Worm (Caenorhabditis elegans) whole organism, late embryonic: ENCODE data around the gene K09C6.2.

Experiments used
- C08G9.2 ChIP-seq: sonication (generic microtip); optimal IDR thresholded peaks from 2 replicates; lab custom pipeline; 2016; ENCODE audit warnings: mild to moderate bottlenecking, missing genetic modification characterization, moderate library complexity, missing compliant biosample characterization
- C38D4.7 ChIP-seq: fragments of 200-800 bp; sonication (Bioruptor generic); optimal IDR thresholded peaks from 2 replicates; lab custom pipeline; 2018; ENCODE audit warnings: mild to moderate bottlenecking, missing genetic modification characterization, moderate library complexity, missing compliant biosample characterization
- K02D7.2 ChIP-seq: sonication (generic microtip); optimal IDR thresholded peaks from 2 replicates; lab custom pipeline; 2017; ENCODE audit warnings: mild to moderate bottlenecking, missing genetic modification characterization, missing compliant biosample characterization
- T23F11.4 ChIP-seq: fragments of 200-800 bp; sonication (Bioruptor generic); optimal IDR thresholded peaks from 2 replicates; lab custom pipeline; 2018; ENCODE audit warnings: mild to moderate bottlenecking, missing genetic modification characterization, missing compliant biosample characterization
- ahr-1 ChIP-seq: sonication (generic microtip); optimal IDR thresholded peaks from 2 replicates; lab custom pipeline; 2016; ENCODE audit warnings: missing genetic modification characterization, missing compliant biosample characterization
- ama-1 ChIP-seq: fragments of 150-350 bp; optimal IDR thresholded peaks from 2 replicates; lab custom pipeline; 2014
- ceh-24 ChIP-seq: sonication (generic microtip); optimal IDR thresholded peaks from 2 replicates; lab custom pipeline; 2016; ENCODE audit warnings: mild to moderate bottlenecking, missing genetic modification characterization, missing compliant biosample characterization
- ceh-34 ChIP-seq: sonication (generic microtip); optimal IDR thresholded peaks from 2 replicates; lab custom pipeline; 2016; ENCODE audit warnings: mild to moderate bottlenecking, missing genetic modification characterization, missing compliant biosample characterization
- ceh-45 ChIP-seq: fragments of 200-800 bp; sonication (Bioruptor generic); IDR thresholded peaks from 2 replicates; pipeline ENCODE4 v1.3.6; 2022; ENCODE audit warnings: missing genetic modification reagents, missing genetic modification characterization, missing compliant biosample characterization
- ceh-48 ChIP-seq: sonication (generic microtip); optimal IDR thresholded peaks from 2 replicates; lab custom pipeline; 2016; ENCODE audit warnings: missing genetic modification characterization, inconsistent platforms, missing compliant biosample characterization
- ceh-6 ChIP-seq: fragments of 200-800 bp; sonication (Bioruptor generic); optimal IDR thresholded peaks from 2 replicates; lab custom pipeline; 2018; ENCODE audit warnings: mild to moderate bottlenecking, missing genetic modification characterization, missing compliant biosample characterization
- che-1 ChIP-seq: sonication (generic microtip); optimal IDR thresholded peaks from 2 replicates; lab custom pipeline; 2016; ENCODE audit warnings: mild to moderate bottlenecking, missing genetic modification characterization, missing compliant biosample characterization
- elt-2 ChIP-seq: sonication (generic microtip); optimal IDR thresholded peaks from 2 replicates; lab custom pipeline; 2016; ENCODE audit warnings: missing genetic modification reagents, missing genetic modification characterization, missing compliant biosample characterization
- ets-4 ChIP-seq: sonication (generic microtip); optimal IDR thresholded peaks from 2 replicates; lab custom pipeline; 2016; ENCODE audit warnings: missing genetic modification characterization, missing compliant biosample characterization
- eyg-1 ChIP-seq: sonication (generic microtip); optimal IDR thresholded peaks from 2 replicates; lab custom pipeline; 2016; ENCODE audit warnings: missing genotype, missing genetic modification characterization, missing compliant biosample characterization
- fkh-10 ChIP-seq: fragments of 150-350 bp; optimal IDR thresholded peaks from 2 replicates; lab custom pipeline; 2014; ENCODE audit warnings: missing biosample characterization, missing genetic modification reagents, missing genetic modification characterization
- hlh-13 ChIP-seq: fragments of 200-800 bp; sonication (Bioruptor generic); optimal IDR thresholded peaks from 2 replicates; lab custom pipeline; 2018; ENCODE audit warnings: mild to moderate bottlenecking, missing genetic modification characterization, missing compliant biosample characterization
- hlh-6 ChIP-seq: sonication (generic microtip); optimal IDR thresholded peaks from 2 replicates; lab custom pipeline; 2016; ENCODE audit warnings: missing genotype, missing genetic modification characterization, missing compliant biosample characterization
- lim-6 ChIP-seq: sonication (generic microtip); optimal IDR thresholded peaks from 2 replicates; lab custom pipeline; 2016; ENCODE audit warnings: missing genetic modification characterization, missing compliant biosample characterization
- lin-11 ChIP-seq: fragments of 200-800 bp; sonication (Bioruptor generic); optimal IDR thresholded peaks from 2 replicates; lab custom pipeline; 2018; ENCODE audit warnings: mild to moderate bottlenecking, missing genetic modification characterization, missing compliant biosample characterization
- nfya-1 ChIP-seq: sonication (generic microtip); optimal IDR thresholded peaks from 2 replicates; lab custom pipeline; 2017; ENCODE audit warnings: missing genetic modification characterization, mild to moderate bottlenecking, missing compliant biosample characterization, antibody characterized with exemption, moderate library complexity
- nhr-11 ChIP-seq: fragments of 150-350 bp; optimal IDR thresholded peaks from 2 replicates; lab custom pipeline; 2014; ENCODE audit warnings: missing biosample characterization, missing genetic modification characterization
- odd-2 ChIP-seq: sonication (generic microtip); optimal IDR thresholded peaks from 2 replicates; lab custom pipeline; 2017; ENCODE audit warnings: antibody characterized with exemption, mild to moderate bottlenecking, missing genetic modification characterization, missing compliant biosample characterization
- pha-4 ChIP-seq: fragments of 150-350 bp; optimal IDR thresholded peaks from 2 replicates; lab custom pipeline; 2018; ENCODE audit warnings: missing biosample characterization, missing genetic modification reagents, missing genetic modification characterization
- pros-1 ChIP-seq: fragments of 150-350 bp; optimal IDR thresholded peaks from 2 replicates; lab custom pipeline; 2014; ENCODE audit warnings: missing biosample characterization, missing genetic modification reagents, missing genetic modification characterization
- ref-2 ChIP-seq: sonication (generic microtip); optimal IDR thresholded peaks from 2 replicates; lab custom pipeline; 2016; ENCODE audit warnings: missing genetic modification characterization, missing compliant biosample characterization
- sdc-2 ChIP-seq: sonication (generic microtip); optimal IDR thresholded peaks from 2 replicates; lab custom pipeline; 2016; ENCODE audit warnings: missing genotype, missing genetic modification characterization, missing compliant biosample characterization
- sox-2 ChIP-seq: fragments of 200-800 bp; sonication (Bioruptor generic); IDR thresholded peaks from 2 replicates; pipeline ENCODE4 v1.3.6; 2022; ENCODE audit warnings: missing genetic modification reagents, missing genetic modification characterization, missing compliant biosample characterization
- syd-9 ChIP-seq: sonication (generic microtip); optimal IDR thresholded peaks from 2 replicates; lab custom pipeline; 2016; ENCODE audit warnings: mild to moderate bottlenecking, missing genetic modification characterization, moderate library complexity, missing compliant biosample characterization
- tbx-2 ChIP-seq: sonication (generic microtip); optimal IDR thresholded peaks from 2 replicates; lab custom pipeline; 2016; ENCODE audit warnings: missing genetic modification characterization, missing compliant biosample characterization
- tbx-7 ChIP-seq: sonication (generic microtip); optimal IDR thresholded peaks from 2 replicates; lab custom pipeline; 2016; ENCODE audit warnings: missing genotype, missing genetic modification characterization, missing compliant biosample characterization
- ttx-3 ChIP-seq: sonication (generic microtip); optimal IDR thresholded peaks from 2 replicates; lab custom pipeline; 2016; ENCODE audit warnings: missing genetic modification reagents, missing genetic modification characterization, missing compliant biosample characterization
- unc-3 ChIP-seq, 2 experiments: fragments of 200-800 bp in 1 of 2; sonication (Bioruptor generic) in 1 of 2; sonication (generic microtip) in 1 of 2; conservative IDR thresholded peaks in 1 of 2; optimal IDR thresholded peaks in 1 of 2; 2 replicates each; pipeline versions ENCODE4 v1.3.6 to Lab custom; 2016 to 2022; ENCODE audit warnings: missing compliant biosample characterization in 2 of 2, missing genetic modification characterization in 2 of 2, missing genetic modification reagents in 1 of 2
- unc-42 ChIP-seq: sonication (generic microtip); optimal IDR thresholded peaks from 2 replicates; lab custom pipeline; 2016; ENCODE audit warnings: missing genotype, missing genetic modification characterization, missing compliant biosample characterization
- unc-55 ChIP-seq: sonication (generic microtip); optimal IDR thresholded peaks from 2 replicates; lab custom pipeline; 2017; ENCODE audit warnings: missing biosample characterization, missing genetic modification reagents, missing genetic modification characterization
- zip-5 ChIP-seq: sonication (generic microtip); optimal IDR thresholded peaks from 2 replicates; lab custom pipeline; 2016; ENCODE audit warnings: missing genetic modification characterization, missing compliant biosample characterization

Gene K09C6.2

ce11 chrV:858841-859456 lies 2.3 kb downstream of the K09C6.2 start:
- no peak for TF ChIP-seq ceh-45 (GFP tag; lab: Robert Waterston, UW)
- no peak for TF ChIP-seq ahr-1 (tag; lab: Kevin White, UChicago)
- 0 out of 2 replicates have a peak, but pooled peaks have one; percentile 36 for TF ChIP-seq sox-2 (GFP tag; lab: Robert Waterston, UW)
- no peak for TF ChIP-seq syd-9 (tag; lab: Kevin White, UChicago)

- no peak for TF ChIP-seq lim-6
- no peak for TF ChIP-seq che-1 (tag; lab: Kevin White, UChicago)
- TF ChIP-seq zip-5, result no peak
- TF ChIP-seq lin-11 (tag; lab: Kevin White, UChicago), result no peak
- TF ChIP-seq fkh-10 (GFP tag; lab: Kevin White, UChicago), result no peak
- TF ChIP-seq ets-4 (tag; lab: Kevin White, UChicago), result no peak
- TF ChIP-seq C08G9.2, result no peak
- TF ChIP-seq odd-2, result no peak
- TF ChIP-seq eyg-1, result no peak
- TF ChIP-seq ceh-48 (tag; lab: Kevin White, UChicago), result no peak
- TF ChIP-seq hlh-6 (tag; lab: Kevin White, UChicago), result no peak
- TF ChIP-seq ahr-1 (tag; lab: Kevin White, UChicago), result no peak
- no peak for TF ChIP-seq elt-2
- no peak for TF ChIP-seq unc-3 (GFP tag; conservative IDR thresholded peaks at IDR 0.05; lab: Robert Waterston, UW)
- TF ChIP-seq unc-3 (tag; optimal IDR thresholded peaks at IDR 0.05; lab: Kevin White, UChicago), result no peak
- no peak for TF ChIP-seq tbx-7
- TF ChIP-seq unc-55, result no peak
Measured at ce11 chrV:866729-867128, 10.1 kb downstream of the K09C6.2 start, which contains the start of gene T02B11.3. TSS of gene T02B11.3 (minus strand) at chrV:866829.

- no peak for TF ChIP-seq ceh-24 (tag; lab: Kevin White, UChicago)
- TF ChIP-seq syd-9 (tag; lab: Kevin White, UChicago), result no peak
- no peak for TF ChIP-seq pha-4 (tag; lab: Kevin White, UChicago)
- no peak for TF ChIP-seq nfya-1 (tag; lab: Kevin White, UChicago)
- no peak for TF ChIP-seq hlh-13 (GFP tag; lab: Kevin White, UChicago)
- no peak for TF ChIP-seq tbx-2 (tag; lab: Kevin White, UChicago)
- no peak for TF ChIP-seq unc-42
- TF ChIP-seq ceh-6 (GFP tag; lab: Kevin White, UChicago), result no peak
Measured at ce11 chrV:871029-871428, 14.4 kb downstream of the K09C6.2 start, which contains the start of gene T02B11.4. TSS of gene T02B11.4 (minus strand) at chrV:871129.

ce11 chrV:875945-876344 lies 19.3 kb downstream of the K09C6.2 start, which contains the start of gene T02B11.9:
TSS of gene T02B11.9 (plus strand) at chrV:876245.
- TF ChIP-seq sox-2 (GFP tag; lab: Robert Waterston, UW), result no peak
- TF ChIP-seq ceh-48 (tag; lab: Kevin White, UChicago), result no peak
- no peak for TF ChIP-seq ceh-6 (GFP tag; lab: Kevin White, UChicago)
- TF ChIP-seq sdc-2 (tag; lab: Kevin White, UChicago), result no peak
- TF ChIP-seq C08G9.2, result no peak
- TF ChIP-seq tbx-7, result no peak
- TF ChIP-seq ceh-24 (tag; lab: Kevin White, UChicago), result no peak
- no peak for TF ChIP-seq ceh-34 (tag; lab: Kevin White, UChicago)
- no peak for TF ChIP-seq K02D7.2 (tag; lab: Kevin White, UChicago)
- no peak for TF ChIP-seq C38D4.7 (GFP tag; lab: Kevin White, UChicago)
- TF ChIP-seq ama-1 (lab: Kevin White, UChicago), result no peak
- TF ChIP-seq ref-2 (tag; lab: Kevin White, UChicago), result no peak
- TF ChIP-seq T23F11.4, result no peak
- TF ChIP-seq nhr-11, result no peak
- no peak for TF ChIP-seq pros-1 (tag; lab: Kevin White, UChicago)
- no peak for TF ChIP-seq ttx-3
- TF ChIP-seq fkh-10 (GFP tag; lab: Kevin White, UChicago), result no peak
